Fruit fly (Drosophila melanogaster) whole organism, embryonic: ENCODE data around the gene Cdk1.

ENCODE experiments used
- ATbp ChIP-seq: fragments of 200-800 bp; sonication (Bioruptor generic); optimal IDR thresholded peaks from 2 replicates; lab custom pipeline; 2017; ENCODE audit warnings: missing biosample characterization, mild to moderate bottlenecking, missing genetic modification characterization, missing genetic modification reagents
- B-H2 ChIP-seq: fragments of 200-800 bp; sonication (Bioruptor generic); optimal IDR thresholded peaks from 2 replicates; lab custom pipeline; 2018; ENCODE audit warnings: missing biosample characterization, mild to moderate bottlenecking, missing genetic modification characterization
- BtbVII ChIP-seq: fragments of 200-800 bp; sonication (Bioruptor generic); optimal IDR thresholded peaks from 3 replicates; lab custom pipeline; 2017; ENCODE audit warnings: missing biosample characterization, mild to moderate bottlenecking, missing genetic modification characterization
- CG1024 ChIP-seq: fragments of 200-800 bp; sonication (Bioruptor generic); IDR thresholded peaks from 2 replicates; pipeline ENCODE4 v1.3.6; 2022; ENCODE audit warnings: missing biosample characterization, missing genetic modification characterization
- CG11085 ChIP-seq: fragments of 200-800 bp; sonication (Bioruptor generic); IDR thresholded peaks from 2 replicates; pipeline ENCODE4 v1.3.6; 2022; ENCODE audit warnings: missing biosample characterization, missing genetic modification characterization
- CG14441 ChIP-seq: fragments of 200-800 bp; sonication (Bioruptor generic); IDR thresholded peaks from 2 replicates; pipeline ENCODE4 v1.3.6; 2022; ENCODE audit warnings: missing biosample characterization, missing genetic modification characterization
- CG17385 ChIP-seq: fragments of 200-800 bp; sonication (Bioruptor generic); optimal IDR thresholded peaks from 3 replicates; lab custom pipeline; 2018; ENCODE audit warnings: missing biosample characterization, mild to moderate bottlenecking, missing genetic modification characterization
- CG18476 ChIP-seq: fragments of 200-800 bp; sonication (Bioruptor generic); optimal IDR thresholded peaks from 2 replicates; lab custom pipeline; 2016; ENCODE audit warnings: missing biosample characterization, mild to moderate bottlenecking, missing genetic modification characterization
- CG2712 ChIP-seq: fragments of 200-800 bp; optimal IDR thresholded peaks from 3 replicates; lab custom pipeline; 2019; ENCODE audit warnings: missing biosample characterization, mild to moderate bottlenecking, missing genetic modification characterization, moderate library complexity
- CG33213 ChIP-seq: fragments of 200-800 bp; sonication (Bioruptor generic); optimal IDR thresholded peaks from 3 replicates; lab custom pipeline; 2016; ENCODE audit warnings: missing biosample characterization, missing genetic modification characterization
- CG4854 ChIP-seq: fragments of 200-800 bp; sonication (Bioruptor generic); optimal IDR thresholded peaks from 2 replicates; lab custom pipeline; 2016; ENCODE audit warnings: missing biosample characterization, missing genetic modification characterization, inconsistent platforms
- CG6654 ChIP-seq: fragments of 200-800 bp; sonication (Bioruptor generic); optimal IDR thresholded peaks from 2 replicates; lab custom pipeline; 2017; ENCODE audit warnings: missing biosample characterization, mild to moderate bottlenecking, missing genetic modification characterization
- CG6765 ChIP-seq: fragments of 200-800 bp; sonication (Bioruptor generic); optimal IDR thresholded peaks from 3 replicates; lab custom pipeline; 2017; ENCODE audit warnings: missing biosample characterization, mild to moderate bottlenecking, missing genetic modification characterization
- CG6791 ChIP-seq: fragments of 200-800 bp; sonication (Bioruptor generic); IDR thresholded peaks from 3 replicates; pipeline ENCODE4 v1.3.6; 2022; ENCODE audit warnings: missing biosample characterization, missing genetic modification characterization; ENCODE audit not compliant: partially characterized antibody
- CG7271 ChIP-seq: fragments of 200-800 bp; sonication (Bioruptor generic); optimal IDR thresholded peaks from 2 replicates; lab custom pipeline; 2018; ENCODE audit warnings: missing biosample characterization, mild to moderate bottlenecking, missing genetic modification characterization, moderate library complexity
- CG7928 ChIP-seq: fragments of 200-800 bp; sonication (Bioruptor generic); optimal IDR thresholded peaks from 2 replicates; lab custom pipeline; 2017; ENCODE audit warnings: missing biosample characterization, mild to moderate bottlenecking, missing genetic modification characterization
- CG7987 ChIP-seq: fragments of 200-800 bp; sonication (Bioruptor generic); optimal IDR thresholded peaks from 2 replicates; lab custom pipeline; 2018; ENCODE audit warnings: missing biosample characterization, mild to moderate bottlenecking, missing genetic modification characterization, moderate library complexity
- CG9932 ChIP-seq: fragments of 200-800 bp; sonication (Bioruptor generic); IDR thresholded peaks from 2 replicates; pipeline ENCODE4 v1.3.6; 2022; ENCODE audit warnings: missing biosample characterization, missing genetic modification characterization
- Dip3 ChIP-seq: fragments of 200-800 bp; sonication (Bioruptor generic); optimal IDR thresholded peaks from 3 replicates; lab custom pipeline; 2016; ENCODE audit warnings: missing biosample characterization, missing genetic modification characterization
- E2f1 ChIP-seq: fragments of 200-800 bp; sonication (Bioruptor generic); IDR thresholded peaks from 2 replicates; pipeline ENCODE4 v1.3.6; 2022; ENCODE audit warnings: missing biosample characterization, missing genetic modification characterization
- Fer3 ChIP-seq: fragments of 200-800 bp; sonication (Bioruptor generic); optimal IDR thresholded peaks from 2 replicates; lab custom pipeline; 2018; ENCODE audit warnings: missing biosample characterization, mild to moderate bottlenecking, missing genetic modification characterization, moderate library complexity
- Hr3 ChIP-seq: fragments of 200-800 bp; sonication (Bioruptor generic); optimal IDR thresholded peaks from 3 replicates; lab custom pipeline; 2016; ENCODE audit warnings: missing biosample characterization, missing genetic modification characterization
- Hr39 ChIP-seq: fragments of >200 bp; optimal IDR thresholded peaks from 2 replicates; lab custom pipeline; 2017
- Hr78 ChIP-seq, 2 experiments: fragments of 200-800 bp in 1 of 2; fragments of >200 bp in 1 of 2; sonication (Bioruptor generic) in 1 of 2; optimal IDR thresholded peaks; 2 replicates each; lab custom pipeline; 2017 to 2019; ENCODE audit warnings: missing biosample characterization in 2 of 2, missing genetic modification characterization in 2 of 2, mild to moderate bottlenecking in 1 of 2, moderate library complexity in 1 of 2
- Meics ChIP-seq: fragments of 200-800 bp; sonication (Bioruptor generic); optimal IDR thresholded peaks from 2 replicates; lab custom pipeline; 2017; ENCODE audit warnings: missing biosample characterization, mild to moderate bottlenecking, missing genetic modification characterization
- Neu2 ChIP-seq: fragments of 200-800 bp; sonication (Bioruptor generic); optimal IDR thresholded peaks from 3 replicates; lab custom pipeline; 2016; ENCODE audit warnings: missing biosample characterization, missing genetic modification characterization, borderline replicate concordance
- Oaz ChIP-seq: fragments of 200-800 bp; sonication (Bioruptor generic); IDR thresholded peaks from 2 replicates; pipeline ENCODE4 v1.3.6; 2022; ENCODE audit warnings: missing biosample characterization, missing genetic modification characterization
- Sox100B ChIP-seq: fragments of 200-800 bp; sonication (Bioruptor generic); optimal IDR thresholded peaks from 3 replicates; lab custom pipeline; 2018; ENCODE audit warnings: missing biosample characterization, mild to moderate bottlenecking, missing genetic modification characterization
- aop ChIP-seq: fragments of 200-800 bp; sonication (Bioruptor generic); IDR thresholded peaks from 2 replicates; pipeline ENCODE4 v1.3.6; 2022; ENCODE audit warnings: missing biosample characterization, missing genetic modification characterization
- br ChIP-seq: fragments of >200 bp; optimal IDR thresholded peaks from 2 replicates; lab custom pipeline; 2017
- cwo ChIP-seq: fragments of 200-800 bp; sonication (Bioruptor generic); optimal IDR thresholded peaks from 3 replicates; lab custom pipeline; 2017; ENCODE audit warnings: missing biosample characterization, missing genetic modification characterization, mild to moderate bottlenecking, moderate library complexity, missing genetic modification reagents
- hbn ChIP-seq: fragments of 200-800 bp; sonication (Bioruptor generic); IDR thresholded peaks from 2 replicates; pipeline ENCODE4 v1.3.6; 2022; ENCODE audit warnings: missing biosample characterization, missing genetic modification characterization; ENCODE audit not compliant: partially characterized antibody
- mirr ChIP-seq: fragments of 200-800 bp; sonication (Bioruptor generic); optimal IDR thresholded peaks from 3 replicates; lab custom pipeline; 2018; ENCODE audit warnings: missing biosample characterization, mild to moderate bottlenecking, missing genetic modification characterization
- odd ChIP-seq: fragments of 200-800 bp; sonication (Bioruptor generic); optimal IDR thresholded peaks from 2 replicates; lab custom pipeline; 2017; ENCODE audit warnings: missing biosample characterization, mild to moderate bottlenecking, missing genetic modification characterization
- pb ChIP-seq: fragments of 200-800 bp; sonication (Bioruptor generic); optimal IDR thresholded peaks from 3 replicates; lab custom pipeline; 2016; ENCODE audit warnings: missing biosample characterization, missing genetic modification characterization
- pita ChIP-seq: fragments of 200-800 bp; sonication (Bioruptor generic); optimal IDR thresholded peaks from 2 replicates; lab custom pipeline; 2017; ENCODE audit warnings: missing biosample characterization, mild to moderate bottlenecking, missing genetic modification characterization
- row ChIP-seq: fragments of 200-800 bp; sonication (Bioruptor generic); IDR thresholded peaks from 3 replicates; pipeline ENCODE4 v1.3.6; 2022; ENCODE audit warnings: missing biosample characterization, missing genetic modification characterization
- sens ChIP-seq: fragments of 200-800 bp; sonication (Bioruptor generic); peaks from one replicate; lab custom pipeline; 2016; ENCODE audit warnings: missing biosample characterization, missing genetic modification characterization
- sug ChIP-seq: fragments of 200-800 bp; optimal IDR thresholded peaks from 2 replicates; lab custom pipeline; 2019; ENCODE audit warnings: missing biosample characterization, mild to moderate bottlenecking, missing genetic modification characterization, moderate library complexity
- tna ChIP-seq: fragments of 200-800 bp; sonication (Bioruptor generic); IDR thresholded peaks from 2 replicates; pipeline ENCODE4 v1.3.6; 2022; ENCODE audit warnings: missing biosample characterization, missing genetic modification characterization; ENCODE audit not compliant: partially characterized antibody
- trem ChIP-seq: fragments of 200-800 bp; optimal IDR thresholded peaks from 3 replicates; lab custom pipeline; 2019; ENCODE audit warnings: missing biosample characterization, mild to moderate bottlenecking, missing genetic modification characterization, moderate library complexity
- tx ChIP-seq: fragments of 200-800 bp; sonication (Bioruptor generic); optimal IDR thresholded peaks from 2 replicates; lab custom pipeline; 2016; ENCODE audit warnings: missing biosample characterization, missing genetic modification characterization
- vfl ChIP-seq: fragments of 200-800 bp; sonication (Bioruptor generic); optimal IDR thresholded peaks from 2 replicates; lab custom pipeline; 2016; ENCODE audit warnings: missing biosample characterization, missing genetic modification characterization
- wor ChIP-seq: fragments of 200-800 bp; sonication (Bioruptor generic); IDR thresholded peaks from 2 replicates; pipeline ENCODE4 v1.3.6; 2022; ENCODE audit warnings: missing biosample characterization, missing genetic modification characterization

The Cdk1 gene

dm6 chr2L:10396877-10397587 lies 11.0 kb upstream of the Cdk1 start (continued):
- TF ChIP-seq Sox100B (GFP tag; lab: Kevin White, UChicago) (peak; percentile 6), Hr39 (lab: Kevin White, UChicago) (no peak), CG4854 (GFP tag; lab: Kevin White, UChicago) (no peak), aop (GFP tag; lab: Robert Waterston, UW) (no peak), CG18476 (GFP tag; lab: Kevin White, UChicago) (no peak), CG11085 (GFP tag; lab: Robert Waterston, UW) (no peak), Fer3 (tag; lab: Kevin White, UChicago) (no peak), CG2712 (tag; lab: Kevin White, UChicago) (no peak), CG6765 (GFP tag; lab: Kevin White, UChicago) (no peak), B-H2 (no peak), cwo (GFP tag; lab: Kevin White, UChicago) (no peak), CG6654 (GFP tag; lab: Kevin White, UChicago) (no peak), CG7987 (GFP tag; lab: Kevin White, UChicago) (peak; percentile 61), CG7271 (tag; lab: Kevin White, UChicago) (no peak), trem (tag; lab: Kevin White, UChicago) (no peak), tx (GFP tag; lab: Kevin White, UChicago) (no peak), mirr (GFP tag; lab: Kevin White, UChicago) (peak; percentile 13), sug (tag; lab: Kevin White, UChicago) (no peak), row (GFP tag; lab: Robert Waterston, UW) (no peak), wor (GFP tag; lab: Robert Waterston, UW) (no peak), pb (GFP tag; lab: Kevin White, UChicago) (no peak), Hr3 (GFP tag; lab: Kevin White, UChicago) (no peak), hbn (GFP tag; lab: Robert Waterston, UW) (no peak), CG14441 (GFP tag; lab: Robert Waterston, UW) (no peak), BtbVII (no peak), br (lab: Kevin White, UChicago) (no peak), CG7928 (GFP tag; lab: Kevin White, UChicago) (no peak), ATbp (no peak), vfl (GFP tag; lab: Kevin White, UChicago) (no peak), CG6791 (GFP tag; lab: Robert Waterston, UW) (no peak), Dip3 (GFP tag; lab: Kevin White, UChicago) (no peak), CG9932 (GFP tag; lab: Robert Waterston, UW) (no peak), odd (GFP tag; lab: Kevin White, UChicago) (peak; percentile 56), tna (GFP tag; lab: Robert Waterston, UW) (0 out of 2 replicates have a peak, but pooled peaks have one; percentile 17), CG17385 (GFP tag; lab: Kevin White, UChicago) (no peak), Meics (GFP tag; lab: Kevin White, UChicago) (no peak), pita (GFP tag; lab: Kevin White, UChicago) (no peak), Hr78 (GFP tag; optimal IDR thresholded peaks at IDR 0.05; lab: Kevin White, UChicago) (no peak), Oaz (GFP tag; lab: Robert Waterston, UW) (no peak), sens (GFP tag; lab: Kevin White, UChicago) (peak; percentile 80), E2f1 (no peak), CG1024 (GFP tag; lab: Robert Waterston, UW) (no peak), Neu2 (no peak), CG33213 (GFP tag; lab: Kevin White, UChicago) (no peak)
